Fruit fly (Drosophila melanogaster): ENCODE measurements around the gene Hmgcl.
A peak's percentile ranks its signal among the peaks of the same experiment; 100 is the strongest.

The Hmgcl gene

DNA sequence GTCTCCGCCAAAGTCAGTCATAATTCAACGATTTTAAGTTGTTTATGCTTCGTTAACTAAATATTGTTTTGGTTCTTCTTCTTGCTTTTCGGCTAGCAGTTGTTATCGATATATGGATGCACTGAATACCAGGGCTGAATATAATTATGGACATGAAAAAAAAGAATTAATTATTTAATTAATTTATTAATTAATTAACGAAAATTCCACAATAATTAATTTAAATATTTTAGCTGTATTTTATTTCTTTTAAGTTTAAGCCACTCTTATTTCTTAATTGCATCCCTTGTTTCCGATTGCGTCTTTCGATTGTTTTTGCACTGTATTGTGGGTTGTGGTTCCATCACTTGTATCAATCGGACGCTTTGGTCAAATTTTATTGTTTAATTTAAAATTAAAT, 10.1 kb upstream of the Hmgcl start, which contains the start of the genes Gas41 and SA1 (continued):
- TF ChIP-seq pho (GFP tag; optimal IDR thresholded peaks at IDR 0.05) (peak; percentile 41), B-H2 (GFP tag; optimal IDR thresholded peaks at IDR 0.05) (peak; percentile 44), CG15073 (GFP tag; optimal IDR thresholded peaks at IDR 0.05) (no peak), trem (tag; optimal IDR thresholded peaks at IDR 0.05) (peak; percentile 95), unc-4 (GFP tag; IDR thresholded peaks at IDR 0.05; ENCODE audit: partially characterized antibody) (peak; percentile 86), CG13624 (GFP tag; optimal IDR thresholded peaks at IDR 0.05) (no peak), inv (GFP tag; IDR thresholded peaks at IDR 0.05; ENCODE audit: partially characterized antibody) (peak; percentile 61; the same call in 1 of the 2 replicates), CG18476 (GFP tag; optimal IDR thresholded peaks at IDR 0.05) (no peak), Xrp1 (GFP tag; IDR thresholded peaks at IDR 0.05) (peak; percentile 94), Mad (GFP tag; optimal IDR thresholded peaks at IDR 0.05) (no peak), CG6175 (GFP tag; IDR thresholded peaks at IDR 0.05) (peak; percentile 38; the same call in 1 of the 3 replicates), pzg (GFP tag; optimal IDR thresholded peaks at IDR 0.05) (peak; percentile 56), so (GFP tag; IDR thresholded peaks at IDR 0.05) (no peak), chm (GFP tag; IDR thresholded peaks at IDR 0.05) (peak; percentile 67), Vsx1 (GFP tag; optimal IDR thresholded peaks at IDR 0.05) (no peak), dysf (GFP tag; IDR thresholded peaks at IDR 0.05) (no peak), ci (GFP tag; IDR thresholded peaks at IDR 0.05) (peak; percentile 88), croc (GFP tag; conservative IDR thresholded peaks at IDR 0.05) (peak; percentile 66), hth (optimal IDR thresholded peaks at IDR 0.05) (no peak), schlank (tag; optimal IDR thresholded peaks at IDR 0.05) (no peak), CG12155 (GFP tag; optimal IDR thresholded peaks at IDR 0.05) (peak; percentile 30), abd-A (tag; optimal IDR thresholded peaks at IDR 0.05) (no peak), Doc3 (GFP tag; IDR thresholded peaks at IDR 0.05; ENCODE audit: partially characterized antibody) (peak; percentile 59; the same call in 1 of the 3 replicates), lola (GFP tag; optimal IDR thresholded peaks at IDR 0.05) (peak in 1 of 3 experiments; percentile 90), CG7987 (GFP tag; optimal IDR thresholded peaks at IDR 0.05) (peak; percentile 76), Hmx (GFP tag; optimal IDR thresholded peaks at IDR 0.05) (no peak), shn (GFP tag; optimal IDR thresholded peaks at IDR 0.05) (peak; percentile 24), CG14050 (GFP tag; IDR thresholded peaks at IDR 0.05) (peak; percentile 38; the same call in 2 of the 3 replicates), ERR (GFP tag; optimal IDR thresholded peaks at IDR 0.05) (no peak), CG12236 (GFP tag; optimal IDR thresholded peaks at IDR 0.05) (no peak), NC2α (GFP tag; optimal IDR thresholded peaks at IDR 0.05) (no peak), CG2712 (tag; optimal IDR thresholded peaks at IDR 0.05) (peak; percentile 96), disco-r (GFP tag; optimal IDR thresholded peaks at IDR 0.05) (peak; percentile 30), Atf-2 (GFP tag; optimal IDR thresholded peaks at IDR 0.05) (no peak), fd64A (GFP tag; optimal IDR thresholded peaks at IDR 0.05) (no peak), CG4730 (GFP tag; IDR thresholded peaks at IDR 0.05) (peak; percentile 91), CoRest (tag; optimal IDR thresholded peaks at IDR 0.05) (peak; percentile 76), salm (tag; optimal IDR thresholded peaks at IDR 0.05) (peak; percentile 56), CG13296 (GFP tag; optimal IDR thresholded peaks at IDR 0.05) (peak; percentile 88), CG2116 (GFP tag; optimal IDR thresholded peaks at IDR 0.05) (peak; percentile 92), Optix (GFP tag; IDR thresholded peaks at IDR 0.05) (no peak), CG9727 (GFP tag; optimal IDR thresholded peaks at IDR 0.05) (peak; percentile 15), E2f1 (GFP tag; IDR thresholded peaks at IDR 0.05) (peak; percentile 91), chinmo (GFP tag; IDR thresholded peaks at IDR 0.05; ENCODE audit: partially characterized antibody) (0 out of 4 replicates have a peak, but pooled peaks have one; percentile 70), CrebB (tag; optimal IDR thresholded peaks at IDR 0.05) (peak; percentile 79), CG10274 (GFP tag; optimal IDR thresholded peaks at IDR 0.05) (no peak), Hsf (GFP tag; optimal IDR thresholded peaks at IDR 0.05) (no peak), jumu (GFP tag; optimal IDR thresholded peaks at IDR 0.05) (peak; percentile 70), CG15269 (tag; optimal IDR thresholded peaks at IDR 0.05) (no peak), CG2202 (tag; optimal IDR thresholded peaks at IDR 0.05) (peak; percentile 81), jing (GFP tag; optimal IDR thresholded peaks at IDR 0.05) (no peak)
